Worm (Caenorhabditis elegans): Measurements from ENCODE around the gene F33G12.7.
A peak's percentile ranks its signal among the peaks of the same experiment; 100 is the strongest.

DNA sequence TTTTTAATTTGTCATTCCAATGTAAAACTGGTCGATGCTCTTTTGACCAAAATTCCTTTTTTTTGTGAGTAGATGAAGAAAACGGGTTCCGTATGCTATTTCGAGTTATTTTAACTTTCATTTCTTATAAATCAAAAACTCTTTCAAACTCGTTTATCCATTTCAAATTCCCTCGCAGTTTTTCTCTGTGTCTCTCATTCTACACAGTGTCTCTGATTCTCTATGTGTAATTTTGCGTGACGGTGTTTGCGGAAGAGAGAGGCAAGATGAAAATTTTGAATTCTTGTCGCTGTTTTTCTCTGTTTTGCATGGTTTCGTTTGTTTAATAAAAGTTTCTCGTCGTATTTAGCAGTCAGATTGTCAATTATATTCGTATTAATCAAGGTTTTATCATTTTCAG, 41.4 kb downstream of the F33G12.7 start, which contains the start of gene citk-2:
- TF ChIP-seq sptf-2 (GFP tag; optimal IDR thresholded peaks at IDR 0.05) (no peak), ama-1 (optimal IDR thresholded peaks at IDR 0.05) (no peak), ama-1 (GFP tag; optimal IDR thresholded peaks at IDR 0.05) (no peak), lsy-27 (tag; optimal IDR thresholded peaks at IDR 0.05; ENCODE audit: borderline replicate concordance, insufficient read depth) (no peak), unc-62 (GFP tag; optimal IDR thresholded peaks at IDR 0.05) (no peak), snpc-4 (GFP tag; optimal IDR thresholded peaks at IDR 0.05) (no peak), snpc-4 (tag; optimal IDR thresholded peaks at IDR 0.05) (peak in 1 of 4 experiments; percentile 46), B0336.3 (GFP tag; IDR thresholded peaks at IDR 0.05) (0 out of 2 replicates have a peak, but pooled peaks have one; percentile 25), bed-1 (GFP tag; IDR thresholded peaks at IDR 0.05) (no peak), fkh-3 (tag; optimal IDR thresholded peaks at IDR 0.05) (no peak), repo-1 (tag; optimal IDR thresholded peaks at IDR 0.05) (no peak), mcd-1 (GFP tag; IDR thresholded peaks at IDR 0.05) (peak; percentile 79), somi-1 (GFP tag; optimal IDR thresholded peaks at IDR 0.05) (no peak), tlf-1 (GFP tag; optimal IDR thresholded peaks at IDR 0.05) (no peak), ccch-3 (GFP tag; optimal IDR thresholded peaks at IDR 0.05) (no peak)

Data from whole organism, young adult.